Worm (Caenorhabditis elegans): ENCODE data around the gene ZK757.10.
A peak's percentile ranks its signal among the peaks of the same experiment; 100 is the strongest.

The ZK757.10 gene

ce11 chrIII:9846093-9846492, 31.0 kb upstream of the ZK757.10 start, which contains the start of gene K11H3.2:
Gene K11H3.2 (plus strand): TSS chrIII:9846393.
- TF ChIP-seq ceh-82 (tag; optimal IDR thresholded peaks at IDR 0.05) (no peak), nhr-11 (tag; optimal IDR thresholded peaks at IDR 0.05) (no peak), sea-2 (GFP tag; optimal IDR thresholded peaks at IDR 0.05) (no peak), nhr-28 (tag; optimal IDR thresholded peaks at IDR 0.05) (no peak), unc-62 (GFP tag; optimal IDR thresholded peaks at IDR 0.05) (no peak), ceh-9 (tag; optimal IDR thresholded peaks at IDR 0.05) (no peak), egl-27 (tag; optimal IDR thresholded peaks at IDR 0.05) (no peak), ztf-4 (tag; optimal IDR thresholded peaks at IDR 0.05) (no peak), jun-1 (tag; optimal IDR thresholded peaks at IDR 0.05) (no peak), elt-3 (tag; optimal IDR thresholded peaks at IDR 0.05) (no peak), ZK546.5 (tag; optimal IDR thresholded peaks at IDR 0.05) (no peak), nhr-43 (tag; optimal IDR thresholded peaks at IDR 0.05; ENCODE audit: poor library complexity, severe bottlenecking) (no peak), mml-1 (tag; optimal IDR thresholded peaks at IDR 0.05) (no peak), tbx-2 (tag; optimal IDR thresholded peaks at IDR 0.05) (no peak), ama-1 (optimal IDR thresholded peaks at IDR 0.05) (no peak), pha-4 (tag; optimal IDR thresholded peaks at IDR 0.05) (no peak), pqm-1 (tag; optimal IDR thresholded peaks at IDR 0.05) (no peak)

ce11 chrIII:9848083-9848482, 29.0 kb upstream of the ZK757.10 start, which contains the start of gene mrpl-36:
Gene mrpl-36 (minus strand): TSS chrIII:9848116.
- no peak for TF ChIP-seq ceh-16 (tag; optimal IDR thresholded peaks at IDR 0.05)
- no peak for TF ChIP-seq ceh-28 (tag; optimal IDR thresholded peaks at IDR 0.05)
- no peak for TF ChIP-seq ZK546.5 (tag; optimal IDR thresholded peaks at IDR 0.05)
- peak; percentile 10 for TF ChIP-seq lin-39 (tag; optimal IDR thresholded peaks at IDR 0.05)
- TF ChIP-seq ceh-82 (tag; optimal IDR thresholded peaks at IDR 0.05) = no peak
- no peak for TF ChIP-seq ztf-4 (tag; optimal IDR thresholded peaks at IDR 0.05)
- no peak for TF ChIP-seq R02D3.7 (tag; optimal IDR thresholded peaks at IDR 0.05)
- peak; percentile 20 for TF ChIP-seq egl-5 (tag; optimal IDR thresholded peaks at IDR 0.05)
- peak; percentile 64 for TF ChIP-seq nfya-1 (tag; optimal IDR thresholded peaks at IDR 0.05; ENCODE audit: insufficient read depth)
- TF ChIP-seq unc-39 (tag; optimal IDR thresholded peaks at IDR 0.05) = no peak
- no peak for TF ChIP-seq mml-1 (tag; optimal IDR thresholded peaks at IDR 0.05)
- TF ChIP-seq nhr-23 (tag; optimal IDR thresholded peaks at IDR 0.05) = no peak
- TF ChIP-seq fkh-2 (tag; optimal IDR thresholded peaks at IDR 0.05) = no peak
- no peak for TF ChIP-seq tbx-2 (tag; optimal IDR thresholded peaks at IDR 0.05)
- no peak for TF ChIP-seq unc-62 (GFP tag; optimal IDR thresholded peaks at IDR 0.05)
- no peak for TF ChIP-seq elt-3 (tag; optimal IDR thresholded peaks at IDR 0.05)
- TF ChIP-seq sea-2 (GFP tag; optimal IDR thresholded peaks at IDR 0.05) = no peak
- TF ChIP-seq elt-2 (tag; optimal IDR thresholded peaks at IDR 0.05) = peak; percentile 0
- no peak for TF ChIP-seq ceh-9 (tag; optimal IDR thresholded peaks at IDR 0.05)
- peak; percentile 5 for TF ChIP-seq snpc-4 (tag; optimal IDR thresholded peaks at IDR 0.05)
- TF ChIP-seq nhr-12 (tag; optimal IDR thresholded peaks at IDR 0.05) = no peak
- no peak for TF ChIP-seq egl-27 (tag; optimal IDR thresholded peaks at IDR 0.05)
- no peak for TF ChIP-seq ama-1 (optimal IDR thresholded peaks at IDR 0.05)
- TF ChIP-seq zag-1 (tag; optimal IDR thresholded peaks at IDR 0.05) = no peak
- TF ChIP-seq lin-15B (tag; optimal IDR thresholded peaks at IDR 0.05) = peak; percentile 73
- no peak for TF ChIP-seq hmg-11 (tag; optimal IDR thresholded peaks at IDR 0.05)
- peak; percentile 55 for TF ChIP-seq pha-4 (tag; optimal IDR thresholded peaks at IDR 0.05)
- TF ChIP-seq fos-1 (tag; optimal IDR thresholded peaks at IDR 0.05) = no peak

- no peak for TF ChIP-seq hmg-11 (tag; optimal IDR thresholded peaks at IDR 0.05)
- TF ChIP-seq tbx-2 (tag; optimal IDR thresholded peaks at IDR 0.05) = no peak
- TF ChIP-seq ceh-9 (tag; optimal IDR thresholded peaks at IDR 0.05) = no peak
- no peak for TF ChIP-seq R02D3.7 (tag; optimal IDR thresholded peaks at IDR 0.05)
- TF ChIP-seq zag-1 (tag; optimal IDR thresholded peaks at IDR 0.05) = no peak
Measured at ce11 chrIII:9848603-9849002, 28.4 kb upstream of the ZK757.10 start.

- TF ChIP-seq fkh-2 (tag; optimal IDR thresholded peaks at IDR 0.05) (no peak), skn-1 (tag; optimal IDR thresholded peaks at IDR 0.05) (peak; percentile 67), pha-4 (tag; optimal IDR thresholded peaks at IDR 0.05) (peak; percentile 75), ceh-28 (tag; optimal IDR thresholded peaks at IDR 0.05) (peak; percentile 59), elt-3 (tag; optimal IDR thresholded peaks at IDR 0.05) (peak in 2 of 3 experiments; percentile 9 to 57), mml-1 (tag; optimal IDR thresholded peaks at IDR 0.05) (no peak), elt-2 (tag; optimal IDR thresholded peaks at IDR 0.05) (peak; percentile 77), pqm-1 (tag; optimal IDR thresholded peaks at IDR 0.05) (peak; percentile 82)
Measured at ce11 chrIII:9849950-9850349, 27.1 kb upstream of the ZK757.10 start.
